Fruit fly (Drosophila melanogaster) Kc167 (cell line): Measurements from ENCODE around the gene Strip.

Experiments
- Sin3A ChIP-seq: fragments of >200 bp; optimal IDR thresholded peaks from 2 replicates; lab custom pipeline; 2018; ENCODE audit warnings: missing external identifiers
- h ChIP-seq: fragments of >200 bp; optimal IDR thresholded peaks from 3 replicates; lab custom pipeline; 2018; ENCODE audit warnings: missing external identifiers
- psq ChIP-seq: fragments of >200 bp; optimal IDR thresholded peaks from 2 replicates; lab custom pipeline; 2017; ENCODE audit warnings: missing external identifiers

DNA sequence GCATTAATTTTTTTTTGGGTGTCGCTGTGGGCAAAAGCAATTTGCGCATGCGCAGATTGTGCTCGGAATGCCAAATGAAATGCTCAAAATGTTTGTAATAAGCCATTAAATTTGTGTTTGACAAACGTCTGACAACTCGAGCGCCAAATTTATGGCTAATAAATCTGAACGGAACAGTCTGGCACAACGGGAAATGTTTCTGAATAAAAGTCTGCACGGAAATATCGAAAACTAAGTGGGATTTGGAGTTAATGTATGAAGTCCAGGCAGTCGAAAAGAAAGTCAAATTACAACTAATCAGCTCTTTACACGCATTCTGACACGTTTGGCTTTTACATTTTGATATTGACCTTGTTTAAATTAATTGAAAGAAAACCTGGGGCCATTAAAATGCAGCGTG lies 37.5 kb downstream of the Strip start, which contains the start of gene CG12009:
- TF ChIP-seq h (lab: Kevin White, UChicago) (no peak), Sin3A (no peak), psq (lab: Kevin White, UChicago) (no peak)
